Worm (Caenorhabditis elegans): Measurements from ENCODE around the gene fig-1.

Gene fig-1

ce11 chrV:10981113-10981512, at the start of gene fig-1:
TSS of gene fig-1 (minus strand) at chrV:10981213.
- TF ChIP-seq nfya-1 (tag; optimal IDR thresholded peaks at IDR 0.05) = no peak
- no peak for TF ChIP-seq nhr-232 (tag; optimal IDR thresholded peaks at IDR 0.05)
- TF ChIP-seq ztf-16 (tag; optimal IDR thresholded peaks at IDR 0.05) = no peak
- TF ChIP-seq ceh-18 (tag; optimal IDR thresholded peaks at IDR 0.05) = no peak
- no peak for TF ChIP-seq hlh-6 (tag; optimal IDR thresholded peaks at IDR 0.05)
- TF ChIP-seq rnt-1 (tag; optimal IDR thresholded peaks at IDR 0.05) = no peak

- no peak for TF ChIP-seq lim-6 (tag; optimal IDR thresholded peaks at IDR 0.05)
- no peak for TF ChIP-seq ama-1 (optimal IDR thresholded peaks at IDR 0.05)
- TF ChIP-seq K02D7.2 (tag; optimal IDR thresholded peaks at IDR 0.05) = no peak
- no peak for TF ChIP-seq ceh-24 (tag; optimal IDR thresholded peaks at IDR 0.05)
- no peak for TF ChIP-seq zip-5 (tag; optimal IDR thresholded peaks at IDR 0.05)
- no peak for TF ChIP-seq hlh-8 (tag; optimal IDR thresholded peaks at IDR 0.05)
- no peak for TF ChIP-seq pag-3 (tag; optimal IDR thresholded peaks at IDR 0.05; ENCODE audit: borderline replicate concordance)
- TF ChIP-seq ceh-9 (tag; optimal IDR thresholded peaks at IDR 0.05) = no peak
- TF ChIP-seq sox-2 (GFP tag; IDR thresholded peaks at IDR 0.05) = no peak
- no peak for TF ChIP-seq eyg-1 (tag; optimal IDR thresholded peaks at IDR 0.05)
- no peak for TF ChIP-seq pqm-1 (tag; optimal IDR thresholded peaks at IDR 0.05)
- TF ChIP-seq tbx-7 (tag; optimal IDR thresholded peaks at IDR 0.05) = no peak
- TF ChIP-seq ceh-6 (GFP tag; optimal IDR thresholded peaks at IDR 0.05) = no peak
- TF ChIP-seq sdc-2 (tag; optimal IDR thresholded peaks at IDR 0.05) = no peak
- no peak for TF ChIP-seq hlh-6 (tag; optimal IDR thresholded peaks at IDR 0.05)
- no peak for TF ChIP-seq unc-55 (GFP tag; optimal IDR thresholded peaks at IDR 0.05)
Measured at ce11 chrV:11030675-11031074, 49.7 kb upstream of the fig-1 start.

- no peak for TF ChIP-seq nhr-232 (tag; optimal IDR thresholded peaks at IDR 0.05)
- TF ChIP-seq tbx-2 (tag; optimal IDR thresholded peaks at IDR 0.05) = peak; percentile 87
- TF ChIP-seq fax-1 (tag; optimal IDR thresholded peaks at IDR 0.05) = peak; percentile 40
- TF ChIP-seq ref-2 (tag; optimal IDR thresholded peaks at IDR 0.05) = peak; percentile 89
- TF ChIP-seq pha-2 (tag; optimal IDR thresholded peaks at IDR 0.05) = no peak
- TF ChIP-seq ceh-22 (tag; optimal IDR thresholded peaks at IDR 0.05) = no peak
- peak; percentile 71 for TF ChIP-seq mec-3 (tag; optimal IDR thresholded peaks at IDR 0.05; ENCODE audit: borderline replicate concordance)
- peak; percentile 64 for TF ChIP-seq elt-2 (tag; optimal IDR thresholded peaks at IDR 0.05)
- TF ChIP-seq ahr-1 (tag; optimal IDR thresholded peaks at IDR 0.05) = peak; percentile 25
- TF ChIP-seq K09A11.1 (tag; optimal IDR thresholded peaks at IDR 0.05; ENCODE audit: insufficient read depth) = no peak
- peak; percentile 59 for TF ChIP-seq hlh-6 (tag; optimal IDR thresholded peaks at IDR 0.05)
- TF ChIP-seq nhr-11 (tag; optimal IDR thresholded peaks at IDR 0.05) = no peak
- TF ChIP-seq elt-4 (tag; optimal IDR thresholded peaks at IDR 0.05) = no peak
- TF ChIP-seq ceh-2 (tag; optimal IDR thresholded peaks at IDR 0.05) = peak; percentile 86
- TF ChIP-seq C38D4.7 (GFP tag; optimal IDR thresholded peaks at IDR 0.05) = no peak
- TF ChIP-seq lin-11 (tag; optimal IDR thresholded peaks at IDR 0.05) = no peak
- TF ChIP-seq fkh-6 (tag; optimal IDR thresholded peaks at IDR 0.05) = peak; percentile 63
- peak; percentile 89 for TF ChIP-seq ets-4 (tag; optimal IDR thresholded peaks at IDR 0.05)
- peak; percentile 52 for TF ChIP-seq ceh-48 (tag; optimal IDR thresholded peaks at IDR 0.05)
- peak; percentile 11 for TF ChIP-seq pax-1 (tag; optimal IDR thresholded peaks at IDR 0.05)
- no peak for TF ChIP-seq ceh-19 (GFP tag; optimal IDR thresholded peaks at IDR 0.05)
- peak; percentile 85 for TF ChIP-seq ceh-14 (tag; optimal IDR thresholded peaks at IDR 0.05)
- peak; percentile 12 for TF ChIP-seq lim-6 (tag; optimal IDR thresholded peaks at IDR 0.05)
- peak; percentile 47 for TF ChIP-seq ceh-34 (tag; optimal IDR thresholded peaks at IDR 0.05)
- peak; percentile 96 for TF ChIP-seq C08G9.2 (tag; optimal IDR thresholded peaks at IDR 0.05)
- peak; percentile 94 for TF ChIP-seq ceh-31 (tag; optimal IDR thresholded peaks at IDR 0.05)
- TF ChIP-seq ceh-9 (tag; optimal IDR thresholded peaks at IDR 0.05) = no peak
- TF ChIP-seq hlh-30 (tag; optimal IDR thresholded peaks at IDR 0.05; ENCODE audit: insufficient read depth) = no peak
- no peak for TF ChIP-seq gmeb-2 (tag; optimal IDR thresholded peaks at IDR 0.05)
- no peak for TF ChIP-seq unc-55 (GFP tag; optimal IDR thresholded peaks at IDR 0.05)
- no peak for TF ChIP-seq unc-86 (tag; optimal IDR thresholded peaks at IDR 0.05)
- TF ChIP-seq dve-1 (tag; optimal IDR thresholded peaks at IDR 0.05) = no peak
- TF ChIP-seq fkh-10 (GFP tag; optimal IDR thresholded peaks at IDR 0.05) = no peak
- TF ChIP-seq F13H6.1 (tag; optimal IDR thresholded peaks at IDR 0.05) = peak; percentile 71
- no peak for TF ChIP-seq ceh-18 (tag; optimal IDR thresholded peaks at IDR 0.05)
- peak; percentile 68 for TF ChIP-seq hlh-8 (tag; optimal IDR thresholded peaks at IDR 0.05)
- no peak for TF ChIP-seq T23F11.4 (GFP tag; optimal IDR thresholded peaks at IDR 0.05)
Measured at ce11 chrV:11029309-11029708, 48.3 kb upstream of the fig-1 start.
